Worm (Caenorhabditis elegans) whole organism, young adult: ENCODE data around the gene F21C10.10.

Experiments used
- C06A6.2 ChIP-seq: fragments of 200-800 bp; sonication (Bioruptor generic); conservative IDR thresholded peaks from 2 replicates; pipeline ENCODE4 v1.3.6; 2022; ENCODE audit warnings: missing genetic modification characterization, missing compliant biosample characterization
- D2030.7 ChIP-seq: fragments of 200-800 bp; sonication (Bioruptor generic); IDR thresholded peaks from 2 replicates; pipeline ENCODE4 v1.3.6; 2022; ENCODE audit warnings: missing genetic modification reagents, missing genetic modification characterization, missing compliant biosample characterization
- F49E8.2 ChIP-seq: sonication (generic microtip); optimal IDR thresholded peaks from 3 replicates; lab custom pipeline; 2017; ENCODE audit warnings: missing genetic modification characterization, mild to moderate bottlenecking, missing compliant biosample characterization, antibody characterized with exemption, moderate library complexity; ENCODE audit not compliant: insufficient read depth
- K12H6.12 ChIP-seq: fragments of 200-800 bp; sonication (Bioruptor generic); optimal IDR thresholded peaks from 2 replicates; lab custom pipeline; 2018; ENCODE audit warnings: mild to moderate bottlenecking, missing genetic modification characterization, missing compliant biosample characterization
- Y56A3A.18 ChIP-seq: fragments of 200-800 bp; sonication (Bioruptor generic); IDR thresholded peaks from 2 replicates; pipeline ENCODE4 v1.3.6; 2022; ENCODE audit warnings: missing genetic modification reagents, missing genetic modification characterization, missing compliant biosample characterization
- ama-1 ChIP-seq, 3 experiments: fragments of 150-350 bp in 1 of 3; sonication (generic microtip) in 2 of 3; optimal IDR thresholded peaks; 2 replicates each; lab custom pipeline; 2014 to 2018; ENCODE audit warnings: missing biosample characterization in 2 of 3, missing genetic modification characterization in 2 of 3, missing genetic modification reagents in 2 of 3
- aptf-3 ChIP-seq: fragments of 200-800 bp; sonication (Bioruptor generic); IDR thresholded peaks from 2 replicates; pipeline ENCODE4 v1.3.6; 2022; ENCODE audit warnings: missing genetic modification characterization, missing compliant biosample characterization
- attf-6 ChIP-seq: fragments of 200-800 bp; sonication (Bioruptor generic); IDR thresholded peaks from 2 replicates; pipeline ENCODE4 v1.3.6; 2022; ENCODE audit warnings: missing genetic modification reagents, missing genetic modification characterization, missing compliant biosample characterization
- bed-1 ChIP-seq: fragments of 200-800 bp; sonication (Bioruptor generic); IDR thresholded peaks from 2 replicates; pipeline ENCODE4 v1.3.6; 2022; ENCODE audit warnings: missing genetic modification reagents, missing genetic modification characterization, missing compliant biosample characterization
- cebp-1 ChIP-seq, 2 experiments: fragments of 200-800 bp in 1 of 2; sonication (Bioruptor generic) in 1 of 2; sonication (generic microtip) in 1 of 2; IDR thresholded peaks in 1 of 2; optimal IDR thresholded peaks in 1 of 2; 2 replicates each; pipeline versions ENCODE4 v1.3.6 to Lab custom; 2017 to 2022; ENCODE audit warnings: missing compliant biosample characterization in 2 of 2, missing genetic modification characterization in 2 of 2, mild to moderate bottlenecking in 1 of 2, missing genetic modification reagents in 1 of 2, moderate library complexity in 1 of 2
- cebp-2 ChIP-seq: fragments of 200-800 bp; sonication (Bioruptor generic); IDR thresholded peaks from 2 replicates; pipeline ENCODE4 v1.3.6; 2022; ENCODE audit warnings: missing genetic modification characterization, missing compliant biosample characterization
- ceh-100 ChIP-seq: fragments of 200-800 bp; sonication (Bioruptor generic); IDR thresholded peaks from 2 replicates; pipeline ENCODE4 v1.3.6; 2022; ENCODE audit warnings: missing genetic modification reagents, missing genetic modification characterization, missing compliant biosample characterization
- ceh-40 ChIP-seq: fragments of 200-800 bp; sonication (Bioruptor generic); IDR thresholded peaks from 2 replicates; pipeline ENCODE4 v1.3.6; 2022; ENCODE audit warnings: missing genetic modification characterization, missing compliant biosample characterization
- dox-1 ChIP-seq: fragments of 200-800 bp; sonication (Bioruptor generic); IDR thresholded peaks from 2 replicates; pipeline ENCODE4 v1.3.6; 2022; ENCODE audit warnings: missing genetic modification reagents, missing genetic modification characterization, missing compliant biosample characterization
- egl-18 ChIP-seq: fragments of 200-800 bp; sonication (Bioruptor generic); IDR thresholded peaks from 2 replicates; pipeline ENCODE4 v1.3.6; 2022; ENCODE audit warnings: missing genetic modification reagents, missing genetic modification characterization, missing compliant biosample characterization
- egl-44 ChIP-seq: fragments of 200-800 bp; sonication (Bioruptor generic); IDR thresholded peaks from 2 replicates; pipeline ENCODE4 v1.3.6; 2022; ENCODE audit warnings: missing genetic modification reagents, missing genetic modification characterization, missing compliant biosample characterization
- egrh-3 ChIP-seq: fragments of 200-800 bp; sonication (Bioruptor generic); IDR thresholded peaks from 2 replicates; pipeline ENCODE4 v1.3.6; 2022; ENCODE audit warnings: missing genetic modification reagents, missing genetic modification characterization, missing compliant biosample characterization
- ekl-4 ChIP-seq: fragments of 200-800 bp; sonication (Bioruptor generic); IDR thresholded peaks from 2 replicates; pipeline ENCODE4 v1.3.6; 2022; ENCODE audit warnings: missing genetic modification reagents, missing genetic modification characterization, missing compliant biosample characterization
- hlh-12 ChIP-seq: sonication (generic microtip); optimal IDR thresholded peaks from 2 replicates; lab custom pipeline; 2016; ENCODE audit warnings: missing genetic modification characterization, missing compliant biosample characterization
- hmg-1.2 ChIP-seq: fragments of 200-800 bp; sonication (Bioruptor generic); IDR thresholded peaks from 2 replicates; pipeline ENCODE4 v1.3.6; 2022; ENCODE audit warnings: missing genetic modification reagents, missing genetic modification characterization, missing compliant biosample characterization
- hmg-20 ChIP-seq: fragments of 200-800 bp; sonication (Bioruptor generic); IDR thresholded peaks from 2 replicates; pipeline ENCODE4 v1.3.6; 2022; ENCODE audit warnings: missing genetic modification reagents, missing genetic modification characterization, missing compliant biosample characterization
- hsf-1 ChIP-seq: fragments of 200-800 bp; sonication (Bioruptor generic); IDR thresholded peaks from 2 replicates; pipeline ENCODE4 v1.3.6; 2022; ENCODE audit warnings: missing genetic modification reagents, missing genetic modification characterization, missing compliant biosample characterization
- let-607 ChIP-seq, 2 experiments: fragments of 200-800 bp in 1 of 2; sonication (Bioruptor generic) in 1 of 2; sonication (generic microtip) in 1 of 2; optimal IDR thresholded peaks; 2 replicates each; lab custom pipeline; 2016 to 2018; ENCODE audit warnings: mild to moderate bottlenecking in 2 of 2, missing compliant biosample characterization in 2 of 2, missing genetic modification characterization in 2 of 2, moderate library complexity in 2 of 2, missing genotype in 1 of 2
- lin-26 ChIP-seq: fragments of 200-800 bp; sonication (Bioruptor generic); IDR thresholded peaks from 2 replicates; pipeline ENCODE4 v1.3.6; 2022; ENCODE audit warnings: missing genetic modification reagents, missing genetic modification characterization, missing compliant biosample characterization
- lin-35 ChIP-seq, 3 experiments: fragments of 150-350 bp in 2 of 3; sonication (generic microtip) in 1 of 3; optimal IDR thresholded peaks; 2 replicates each; lab custom pipeline; 2014 to 2018; ENCODE audit warnings: missing biosample characterization in 3 of 3, missing genetic modification characterization in 3 of 3, missing genetic modification reagents in 3 of 3
- lin-54 ChIP-seq: fragments of 200-800 bp; sonication (Bioruptor generic); optimal IDR thresholded peaks from 2 replicates; lab custom pipeline; 2018; ENCODE audit warnings: mild to moderate bottlenecking, missing genetic modification characterization, missing compliant biosample characterization
- madf-6 ChIP-seq: fragments of 200-800 bp; sonication (Bioruptor generic); IDR thresholded peaks from 2 replicates; pipeline ENCODE4 v1.3.6; 2022; ENCODE audit warnings: missing genetic modification reagents, missing genetic modification characterization, missing compliant biosample characterization
- madf-8 ChIP-seq: fragments of 200-800 bp; sonication (Bioruptor generic); conservative IDR thresholded peaks from 2 replicates; pipeline ENCODE4 v1.3.6; 2022; ENCODE audit warnings: missing genetic modification reagents, missing genetic modification characterization, missing compliant biosample characterization
- mcd-1 ChIP-seq: fragments of 200-800 bp; sonication (Bioruptor generic); IDR thresholded peaks from 2 replicates; pipeline ENCODE4 v1.3.6; 2022; ENCODE audit warnings: missing genetic modification reagents, missing genetic modification characterization, missing compliant biosample characterization
- nfyb-1 ChIP-seq: fragments of 200-800 bp; sonication (Bioruptor generic); IDR thresholded peaks from 2 replicates; pipeline ENCODE4 v1.3.6; 2022; ENCODE audit warnings: missing genetic modification reagents, missing genetic modification characterization, missing compliant biosample characterization
- pbrm-1 ChIP-seq: fragments of 200-800 bp; sonication (Bioruptor generic); IDR thresholded peaks from 2 replicates; pipeline ENCODE4 v1.3.6; 2022; ENCODE audit warnings: missing genetic modification reagents, missing genetic modification characterization, missing compliant biosample characterization
- rcor-1 ChIP-seq: fragments of 200-800 bp; sonication (Bioruptor generic); IDR thresholded peaks from 2 replicates; pipeline ENCODE4 v1.3.6; 2022; ENCODE audit warnings: missing genetic modification reagents, missing genetic modification characterization, missing compliant biosample characterization
- rec-8 ChIP-seq, 2 experiments: sonication (generic microtip); optimal IDR thresholded peaks; 2 replicates each; lab custom pipeline; 2016; ENCODE audit warnings: mild to moderate bottlenecking in 2 of 2, missing genetic modification characterization in 2 of 2, missing genetic modification reagents in 2 of 2, missing genotype in 2 of 2, missing biosample characterization in 1 of 2, missing compliant biosample characterization in 1 of 2, moderate library complexity in 1 of 2
- repo-1 ChIP-seq: sonication (generic microtip); optimal IDR thresholded peaks from 2 replicates; lab custom pipeline; 2017; ENCODE audit warnings: mild to moderate bottlenecking, missing genetic modification characterization, missing compliant biosample characterization
- sdz-38 ChIP-seq: sonication (generic microtip); optimal IDR thresholded peaks from 2 replicates; lab custom pipeline; 2016; ENCODE audit warnings: missing genotype, missing genetic modification characterization, missing compliant biosample characterization
- snpc-1.1 ChIP-seq: sonication (generic microtip); optimal IDR thresholded peaks from 2 replicates; lab custom pipeline; 2017; ENCODE audit warnings: missing genetic modification characterization, mild to moderate bottlenecking, missing compliant biosample characterization, antibody characterized with exemption, moderate library complexity, missing genotype, missing genetic modification reagents; ENCODE audit not compliant: insufficient read depth
- snpc-4 ChIP-seq, 5 experiments: fragments of 150-350 bp in 1 of 5; sonication (generic microtip) in 4 of 5; optimal IDR thresholded peaks; 2 replicates each; lab custom pipeline; 2014 to 2018; ENCODE audit warnings: missing genetic modification characterization in 5 of 5, missing biosample characterization in 3 of 5, antibody characterized with exemption in 2 of 5, mild to moderate bottlenecking in 2 of 5, missing compliant biosample characterization in 2 of 5, missing genotype in 2 of 5, moderate library complexity in 2 of 5, missing genetic modification reagents in 1 of 5
- tbp1 ChIP-seq: fragments of 200-800 bp; sonication (Bioruptor generic); optimal IDR thresholded peaks from 2 replicates; lab custom pipeline; 2018; ENCODE audit warnings: mild to moderate bottlenecking, missing genetic modification characterization, missing compliant biosample characterization
- zfh-2 ChIP-seq: fragments of 200-800 bp; sonication (Bioruptor generic); conservative IDR thresholded peaks from 2 replicates; pipeline ENCODE4 v1.3.6; 2022; ENCODE audit warnings: missing genetic modification reagents, missing genetic modification characterization, missing compliant biosample characterization
- zim-3 ChIP-seq: sonication (generic microtip); optimal IDR thresholded peaks from 2 replicates; lab custom pipeline; 2017; ENCODE audit warnings: mild to moderate bottlenecking, missing genetic modification characterization, moderate library complexity, missing compliant biosample characterization
- ztf-26 ChIP-seq: sonication (generic microtip); optimal IDR thresholded peaks from 2 replicates; lab custom pipeline; 2017; ENCODE audit warnings: missing genetic modification characterization, missing compliant biosample characterization

F21C10.10 gene

ce11 chrV:9088758-9089157 is 7.3 kb upstream of the F21C10.10 start:
- TF ChIP-seq K12H6.12 (tag; lab: Kevin White, UChicago) (peak; percentile 24), hmg-1.2 (GFP tag; lab: Robert Waterston, UW) (peak; percentile 34; the same call in 1 of the 2 replicates), cebp-1 (GFP tag; IDR thresholded peaks at IDR 0.05; lab: Robert Waterston, UW) (no peak), cebp-1 (tag; optimal IDR thresholded peaks at IDR 0.05; lab: Kevin White, UChicago) (peak; percentile 10), ceh-100 (peak; percentile 14; the same call in 1 of the 2 replicates), aptf-3 (GFP tag; lab: Robert Waterston, UW) (0 out of 2 replicates have a peak, but pooled peaks have one; percentile 53), ztf-26 (peak; percentile 48), nfyb-1 (GFP tag; lab: Robert Waterston, UW) (peak; percentile 32), cebp-2 (GFP tag; lab: Robert Waterston, UW) (0 out of 2 replicates have a peak, but pooled peaks have one; percentile 5), ama-1 (optimal IDR thresholded peaks at IDR 0.05; lab: Kevin White, UChicago) (peak; percentile 82), ama-1 (GFP tag; optimal IDR thresholded peaks at IDR 0.05; lab: Kevin White, UChicago) (no peak), pbrm-1 (0 out of 2 replicates have a peak, but pooled peaks have one; percentile 52), egrh-3 (GFP tag; lab: Robert Waterston, UW) (0 out of 2 replicates have a peak, but pooled peaks have one; percentile 19), attf-6 (no peak), lin-35 (GFP tag; optimal IDR thresholded peaks at IDR 0.05; lab: Kevin White, UChicago) (no peak), rec-8 (tag; optimal IDR thresholded peaks at IDR 0.05; lab: Kevin White, UChicago) (no peak), let-607 (tag; optimal IDR thresholded peaks at IDR 0.05; lab: Kevin White, UChicago) (peak in 1 of 2 experiments; percentile 19), tbp1 (GFP tag; lab: Kevin White, UChicago) (peak; percentile 21), lin-26 (peak; percentile 37; the same call in 1 of the 2 replicates), madf-8 (no peak), C06A6.2 (no peak), sdz-38 (tag; lab: Kevin White, UChicago) (no peak), madf-6 (GFP tag; lab: Robert Waterston, UW) (no peak), dox-1 (peak; percentile 87), ceh-40 (peak; percentile 69; the same call in 1 of the 2 replicates), zim-3 (tag; lab: Kevin White, UChicago) (peak; percentile 18), lin-54 (GFP tag; lab: Kevin White, UChicago) (peak; percentile 4), repo-1 (tag; lab: Kevin White, UChicago) (peak; percentile 10), egl-18 (GFP tag; lab: Robert Waterston, UW) (no peak), egl-44 (0 out of 2 replicates have a peak, but pooled peaks have one; percentile 20)
- TF ChIP-seq, all 124 proteins: peak for 20

- TF ChIP-seq bed-1 (GFP tag; lab: Robert Waterston, UW) (0 out of 2 replicates have a peak, but pooled peaks have one; percentile 62), ekl-4 (GFP tag; lab: Robert Waterston, UW) (peak; percentile 61; the same call in 1 of the 2 replicates), attf-6 (peak; percentile 77), hlh-12 (tag; lab: Kevin White, UChicago) (peak; percentile 30), Y56A3A.18 (peak; percentile 43; the same call in 1 of the 2 replicates), mcd-1 (GFP tag; lab: Robert Waterston, UW) (peak; percentile 39; the same call in 1 of the 2 replicates), lin-26 (peak; percentile 43; the same call in 1 of the 2 replicates), snpc-4 (GFP tag; optimal IDR thresholded peaks at IDR 0.05; lab: Kevin White, UChicago) (peak; percentile 58), snpc-4 (tag; optimal IDR thresholded peaks at IDR 0.05; lab: Kevin White, UChicago) (peak in 3 of 4 experiments; percentile 53 to 79 (median 66)), aptf-3 (GFP tag; lab: Robert Waterston, UW) (peak; percentile 81; the same call in 1 of the 2 replicates), dox-1 (peak; percentile 55), tbp1 (GFP tag; lab: Kevin White, UChicago) (peak; percentile 49), hmg-20 (GFP tag; lab: Robert Waterston, UW) (peak; percentile 11; the same call in 1 of the 2 replicates), hmg-1.2 (GFP tag; lab: Robert Waterston, UW) (peak; percentile 53), D2030.7 (GFP tag; lab: Robert Waterston, UW) (peak; percentile 48; the same call in 1 of the 2 replicates), madf-6 (GFP tag; lab: Robert Waterston, UW) (peak; percentile 60), F49E8.2 (peak; percentile 2), rcor-1 (peak; percentile 54), snpc-1.1 (tag; lab: Kevin White, UChicago) (peak; percentile 79), hsf-1 (peak; percentile 58), zfh-2 (0 out of 2 replicates have a peak, but pooled peaks have one; percentile 36)
Measured at ce11 chrV:9090824-9091798, 5.0 kb upstream of the F21C10.10 start.
